Worm (Caenorhabditis elegans) whole organism, L2 larva: ENCODE measurements around the gene srw-141.

ENCODE experiments used
- C34F6.9 ChIP-seq: fragments of 150-350 bp; optimal IDR thresholded peaks from 2 replicates; lab custom pipeline; 2014; ENCODE audit warnings: missing biosample characterization, missing genetic modification characterization
- F13H6.1 ChIP-seq: sonication (generic microtip); optimal IDR thresholded peaks from 2 replicates; lab custom pipeline; 2016; ENCODE audit warnings: missing genetic modification characterization, missing compliant biosample characterization
- R02D3.7 ChIP-seq: fragments of 150-350 bp; optimal IDR thresholded peaks from 2 replicates; lab custom pipeline; 2014; ENCODE audit warnings: missing biosample characterization, missing genetic modification characterization
- Y55F3AM.14 ChIP-seq: fragments of 200-800 bp; sonication (Bioruptor generic); optimal IDR thresholded peaks from 2 replicates; lab custom pipeline; 2018; ENCODE audit warnings: mild to moderate bottlenecking, missing genetic modification characterization, missing compliant biosample characterization
- alr-1 ChIP-seq: fragments of 150-350 bp; optimal IDR thresholded peaks from 2 replicates; lab custom pipeline; 2014; ENCODE audit warnings: missing biosample characterization, missing genetic modification characterization
- aly-2 ChIP-seq: fragments of 150-350 bp; optimal IDR thresholded peaks from 2 replicates; lab custom pipeline; 2014; ENCODE audit warnings: missing biosample characterization, missing genetic modification characterization
- blmp-1 ChIP-seq: sonication (generic microtip); optimal IDR thresholded peaks from 2 replicates; lab custom pipeline; 2017; ENCODE audit warnings: missing genetic modification characterization, mild to moderate bottlenecking, missing compliant biosample characterization, antibody characterized with exemption, moderate library complexity; ENCODE audit not compliant: insufficient read depth
- ceh-16 ChIP-seq: fragments of 150-350 bp; optimal IDR thresholded peaks from 2 replicates; lab custom pipeline; 2014; ENCODE audit warnings: missing biosample characterization, missing genetic modification characterization
- ceh-82 ChIP-seq: fragments of 150-350 bp; optimal IDR thresholded peaks from 2 replicates; lab custom pipeline; 2014; ENCODE audit warnings: missing biosample characterization, missing genetic modification characterization
- crh-2 ChIP-seq: sonication (generic microtip); optimal IDR thresholded peaks from 2 replicates; lab custom pipeline; 2017; ENCODE audit warnings: missing biosample characterization, missing genetic modification characterization
- dmd-4 ChIP-seq: sonication (generic microtip); optimal IDR thresholded peaks from 2 replicates; lab custom pipeline; 2017; ENCODE audit warnings: missing biosample characterization, missing genetic modification characterization
- egl-27 ChIP-seq: sonication (generic microtip); optimal IDR thresholded peaks from 3 replicates; lab custom pipeline; 2017; ENCODE audit warnings: missing biosample characterization, missing genetic modification reagents, missing genetic modification characterization
- elt-1 ChIP-seq: fragments of 150-350 bp; optimal IDR thresholded peaks from 2 replicates; lab custom pipeline; 2014; ENCODE audit warnings: missing biosample characterization, missing genetic modification characterization
- elt-3 ChIP-seq: sonication (generic microtip); optimal IDR thresholded peaks from 2 replicates; lab custom pipeline; 2017; ENCODE audit warnings: missing biosample characterization, missing genetic modification characterization
- fos-1 ChIP-seq: fragments of 150-350 bp; optimal IDR thresholded peaks from 2 replicates; lab custom pipeline; 2014; ENCODE audit warnings: missing biosample characterization, missing genetic modification characterization
- gmeb-1 ChIP-seq: fragments of 150-350 bp; optimal IDR thresholded peaks from 2 replicates; lab custom pipeline; 2014; ENCODE audit warnings: missing biosample characterization, missing genetic modification characterization
- lin-11 ChIP-seq: fragments of 150-350 bp; sonication (generic microtip); optimal IDR thresholded peaks from 2 replicates; lab custom pipeline; 2014; ENCODE audit warnings: missing biosample characterization, missing genetic modification characterization, inconsistent platforms, mixed read lengths
- lin-13 ChIP-seq: fragments of 150-350 bp; optimal IDR thresholded peaks from 2 replicates; lab custom pipeline; 2014; ENCODE audit warnings: missing biosample characterization, missing genetic modification reagents, missing genetic modification characterization
- lin-39 ChIP-seq: fragments of 150-350 bp; optimal IDR thresholded peaks from 2 replicates; lab custom pipeline; 2014; ENCODE audit warnings: missing biosample characterization, missing genetic modification reagents, missing genetic modification characterization
- lsy-2 ChIP-seq, 2 experiments: fragments of 150-350 bp in 1 of 2; sonication (generic microtip) in 1 of 2; optimal IDR thresholded peaks; 2 replicates each; lab custom pipeline; 2014 to 2017; ENCODE audit warnings: missing biosample characterization in 2 of 2, missing genetic modification characterization in 2 of 2
- mab-5 ChIP-seq: fragments of 150-350 bp; optimal IDR thresholded peaks from 2 replicates; lab custom pipeline; 2014; ENCODE audit warnings: missing biosample characterization, missing genetic modification characterization
- mbf-1 ChIP-seq: sonication (generic microtip); optimal IDR thresholded peaks from 2 replicates; lab custom pipeline; 2017; ENCODE audit warnings: missing biosample characterization, missing genetic modification characterization
- mdl-1 ChIP-seq, 2 experiments: fragments of 150-350 bp in 1 of 2; sonication (generic microtip) in 1 of 2; optimal IDR thresholded peaks; 2 replicates each; lab custom pipeline; 2017; ENCODE audit warnings: missing biosample characterization in 2 of 2, missing genetic modification characterization in 2 of 2
- nhr-10 ChIP-seq: sonication (generic microtip); optimal IDR thresholded peaks from 2 replicates; lab custom pipeline; 2017; ENCODE audit warnings: missing biosample characterization, missing genetic modification characterization
- nhr-11 ChIP-seq: fragments of 150-350 bp; optimal IDR thresholded peaks from 2 replicates; lab custom pipeline; 2014; ENCODE audit warnings: missing biosample characterization, missing genetic modification characterization
- nhr-12 ChIP-seq: fragments of 150-350 bp; optimal IDR thresholded peaks from 2 replicates; lab custom pipeline; 2014; ENCODE audit warnings: missing biosample characterization, missing genetic modification characterization
- nhr-21 ChIP-seq: fragments of 150-350 bp; optimal IDR thresholded peaks from 2 replicates; lab custom pipeline; 2014; ENCODE audit warnings: missing biosample characterization, missing genetic modification characterization
- nhr-23 ChIP-seq: fragments of 150-350 bp; optimal IDR thresholded peaks from 2 replicates; lab custom pipeline; 2014; ENCODE audit warnings: missing biosample characterization, missing genetic modification reagents, missing genetic modification characterization
- nhr-237 ChIP-seq: fragments of 150-350 bp; optimal IDR thresholded peaks from 2 replicates; lab custom pipeline; 2014; ENCODE audit warnings: missing biosample characterization, missing genetic modification characterization
- nhr-25 ChIP-seq: fragments of 150-350 bp; sonication (generic microtip); optimal IDR thresholded peaks from 3 replicates; lab custom pipeline; 2014; ENCODE audit warnings: missing biosample characterization, missing genetic modification characterization
- nhr-6 ChIP-seq: fragments of 150-350 bp; optimal IDR thresholded peaks from 2 replicates; lab custom pipeline; 2014; ENCODE audit warnings: missing biosample characterization, missing genetic modification characterization
- peb-1 ChIP-seq: fragments of 150-350 bp; optimal IDR thresholded peaks from 2 replicates; lab custom pipeline; 2014; ENCODE audit warnings: missing biosample characterization, missing genetic modification characterization
- sem-4 ChIP-seq: fragments of 150-350 bp; optimal IDR thresholded peaks from 2 replicates; lab custom pipeline; 2014; ENCODE audit warnings: missing biosample characterization, missing genetic modification reagents, missing genetic modification characterization
- sma-3 ChIP-seq: sonication (generic microtip); optimal IDR thresholded peaks from 2 replicates; lab custom pipeline; 2016; ENCODE audit warnings: missing genetic modification reagents, missing genetic modification characterization, missing compliant biosample characterization
- snpc-4 ChIP-seq: fragments of 150-350 bp; optimal IDR thresholded peaks from 2 replicates; lab custom pipeline; 2014; ENCODE audit warnings: missing biosample characterization, missing genetic modification characterization
- unc-39 ChIP-seq: fragments of 150-350 bp; optimal IDR thresholded peaks from 2 replicates; lab custom pipeline; 2014; ENCODE audit warnings: missing biosample characterization, missing genetic modification characterization
- zag-1 ChIP-seq: fragments of 150-350 bp; optimal IDR thresholded peaks from 2 replicates; lab custom pipeline; 2014; ENCODE audit warnings: missing biosample characterization, missing genetic modification characterization
- ztf-1 ChIP-seq: fragments of 200-800 bp; sonication (Bioruptor generic); conservative IDR thresholded peaks from 2 replicates; pipeline ENCODE4 v1.3.6; 2022; ENCODE audit warnings: missing genetic modification characterization, missing compliant biosample characterization
- ztf-4 ChIP-seq: fragments of 150-350 bp; optimal IDR thresholded peaks from 2 replicates; lab custom pipeline; 2014; ENCODE audit warnings: missing biosample characterization, missing genetic modification characterization

The srw-141 gene

DNA sequence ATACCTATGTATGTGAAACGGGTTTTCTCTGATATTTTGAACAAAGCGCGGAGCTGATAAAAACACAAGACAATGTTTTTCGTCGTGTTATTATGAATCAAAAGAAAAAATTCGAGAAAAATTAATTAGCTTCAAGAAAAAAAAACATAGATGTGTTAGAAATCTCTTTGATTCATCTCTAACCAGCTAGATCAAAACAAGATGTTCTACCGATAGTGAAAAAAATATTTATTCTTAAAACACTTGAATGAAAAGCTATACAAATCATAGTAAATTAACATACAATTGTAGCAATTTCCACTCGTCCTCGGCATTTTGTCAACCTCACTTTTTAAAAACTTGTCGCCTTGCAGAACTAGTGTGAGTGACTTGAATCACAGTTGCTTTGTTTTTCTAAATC, 3.9 kb upstream of the srw-141 start:
- TF ChIP-seq ztf-1 (GFP tag; lab: Robert Waterston, UW), result no peak

ce11 chrV:2941405-2941804, 3.0 kb upstream of the srw-141 start, which contains the start of gene srw-143:
Gene srw-143, minus strand, starts transcription at chrV:2941505.
- TF ChIP-seq mab-5 (no peak), nhr-6 (tag; lab: Kevin White, UChicago) (no peak)

- no peak for TF ChIP-seq nhr-6 (tag; lab: Kevin White, UChicago)
- TF ChIP-seq peb-1 (tag; lab: Kevin White, UChicago), result no peak
- TF ChIP-seq gmeb-1, result no peak
- TF ChIP-seq Y55F3AM.14, result no peak
- no peak for TF ChIP-seq C34F6.9 (tag; lab: Kevin White, UChicago)
- no peak for TF ChIP-seq nhr-12 (tag; lab: Kevin White, UChicago)
- no peak for TF ChIP-seq snpc-4 (tag; lab: Kevin White, UChicago)
- no peak for TF ChIP-seq nhr-10 (tag; lab: Kevin White, UChicago)
- TF ChIP-seq, all 48 proteins: peak for 0
Measured at ce11 chrV:2934075-2934474, 4.3 kb downstream of the srw-141 start, which contains the start of gene srh-247. Gene srh-247, minus strand, starts transcription at chrV:2934175.

- TF ChIP-seq nhr-12 (tag; lab: Kevin White, UChicago) (no peak), ceh-16 (tag; lab: Kevin White, UChicago) (no peak), blmp-1 (no peak), nhr-11 (tag; lab: Kevin White, UChicago) (no peak), elt-3 (no peak), fos-1 (tag; lab: Kevin White, UChicago) (no peak), mdl-1 (tag; optimal IDR thresholded peaks at IDR 0.05; lab: Kevin White, UChicago) (no peak), ztf-4 (no peak), peb-1 (tag; lab: Kevin White, UChicago) (no peak), nhr-6 (tag; lab: Kevin White, UChicago) (no peak), R02D3.7 (tag; lab: Kevin White, UChicago) (no peak), egl-27 (tag; lab: Kevin White, UChicago) (no peak), mbf-1 (tag; lab: Kevin White, UChicago) (no peak), ceh-82 (tag; lab: Kevin White, UChicago) (no peak)
Measured at ce11 chrV:2931252-2931651, 7.1 kb downstream of the srw-141 start, which contains the start of gene C31B8.1. Gene C31B8.1, plus strand, starts transcription at chrV:2931552.

DNA sequence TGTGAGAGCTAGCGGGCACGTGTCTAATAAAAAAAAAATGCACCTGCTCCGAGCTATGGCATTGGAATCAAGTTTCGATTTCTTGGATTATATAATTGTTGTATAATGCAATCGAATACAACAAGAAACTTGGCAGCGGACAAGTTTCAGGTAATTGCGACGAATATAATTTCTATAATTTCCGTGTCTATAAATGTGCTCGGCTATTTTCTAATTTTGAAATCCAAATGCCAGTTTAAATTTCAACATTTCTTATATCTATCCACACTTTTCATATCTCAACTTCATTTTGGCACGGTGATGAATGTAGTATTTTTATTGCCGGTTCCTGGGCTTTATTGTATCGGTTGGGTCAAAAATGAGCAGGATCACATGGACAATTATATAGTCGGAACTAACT, 8.6 kb downstream of the srw-141 start, which contains the start of gene C31B8.16:
C31B8.16 (plus strand) TSS at position 301 of the 400 bp plus-strand sequence.
- TF ChIP-seq sem-4 (tag; lab: Kevin White, UChicago) (no peak), zag-1 (tag; lab: Kevin White, UChicago) (no peak), crh-2 (tag; lab: Kevin White, UChicago) (no peak), sma-3 (GFP tag; lab: Kevin White, UChicago) (no peak), lin-13 (GFP tag; lab: Kevin White, UChicago) (no peak), F13H6.1 (tag; lab: Kevin White, UChicago) (no peak), aly-2 (tag; lab: Kevin White, UChicago) (no peak), dmd-4 (no peak), R02D3.7 (tag; lab: Kevin White, UChicago) (no peak), lin-11 (tag; lab: Kevin White, UChicago) (no peak), Y55F3AM.14 (no peak), nhr-23 (tag; lab: Kevin White, UChicago) (no peak), peb-1 (tag; lab: Kevin White, UChicago) (no peak), C34F6.9 (tag; lab: Kevin White, UChicago) (no peak), nhr-21 (tag; lab: Kevin White, UChicago) (no peak), ztf-1 (GFP tag; lab: Robert Waterston, UW) (no peak), nhr-237 (tag; lab: Kevin White, UChicago) (no peak), gmeb-1 (no peak)

ce11 chrV:2927553-2927952, 10.8 kb downstream of the srw-141 start, which contains the start of gene C31B8.12:
Gene C31B8.12, minus strand, starts transcription at chrV:2927653.
- TF ChIP-seq lin-39 (tag; lab: Kevin White, UChicago) (no peak), unc-39 (tag; lab: Kevin White, UChicago) (no peak), mab-5 (no peak), lin-13 (GFP tag; lab: Kevin White, UChicago) (no peak), lsy-2 (tag; optimal IDR thresholded peaks at IDR 0.05; lab: Kevin White, UChicago) (no peak), blmp-1 (no peak), crh-2 (tag; lab: Kevin White, UChicago) (no peak), aly-2 (tag; lab: Kevin White, UChicago) (no peak), nhr-237 (tag; lab: Kevin White, UChicago) (no peak), nhr-25 (no peak), nhr-11 (tag; lab: Kevin White, UChicago) (no peak), nhr-12 (tag; lab: Kevin White, UChicago) (no peak), elt-1 (tag; lab: Kevin White, UChicago) (no peak), alr-1 (tag; lab: Kevin White, UChicago) (no peak), sem-4 (tag; lab: Kevin White, UChicago) (no peak), nhr-10 (tag; lab: Kevin White, UChicago) (no peak), F13H6.1 (tag; lab: Kevin White, UChicago) (no peak), nhr-23 (tag; lab: Kevin White, UChicago) (no peak), R02D3.7 (tag; lab: Kevin White, UChicago) (no peak)
